Fruit fly (Drosophila melanogaster) whole organism, embryonic: Measurements from ENCODE around the gene CG44838.

Source experiments
- Asciz ChIP-seq: fragments of 200-800 bp; sonication (Bioruptor generic); optimal IDR thresholded peaks from 2 replicates; lab custom pipeline; 2017; ENCODE audit warnings: missing biosample characterization, mild to moderate bottlenecking, missing genetic modification characterization, missing genetic modification reagents
- Blimp-1 ChIP-seq: fragments of 200-800 bp; sonication (Bioruptor generic); optimal IDR thresholded peaks from 3 replicates; lab custom pipeline; 2018; ENCODE audit warnings: missing biosample characterization, missing genetic modification characterization, mild to moderate bottlenecking, moderate library complexity, missing genetic modification reagents
- CG10462 ChIP-seq: fragments of 200-800 bp; sonication (Bioruptor generic); optimal IDR thresholded peaks from 2 replicates; lab custom pipeline; 2016; ENCODE audit warnings: missing biosample characterization, missing genetic modification characterization
- CG11456 ChIP-seq: fragments of 200-800 bp; sonication (Bioruptor generic); IDR thresholded peaks from 3 replicates; pipeline ENCODE4 v1.3.6; 2022; ENCODE audit warnings: missing biosample characterization, missing genetic modification characterization
- CG12104 ChIP-seq: fragments of 200-800 bp; sonication (Bioruptor generic); optimal IDR thresholded peaks from 3 replicates; lab custom pipeline; 2016; ENCODE audit warnings: missing biosample characterization, missing genetic modification characterization
- CG12769 ChIP-seq: fragments of 200-800 bp; sonication (Bioruptor generic); optimal IDR thresholded peaks from 2 replicates; lab custom pipeline; 2019; ENCODE audit warnings: missing biosample characterization, mild to moderate bottlenecking, missing genetic modification characterization, moderate library complexity
- CG13287 ChIP-seq: fragments of 200-800 bp; sonication (Bioruptor generic); IDR thresholded peaks from 2 replicates; pipeline ENCODE4 v1.3.6; 2022; ENCODE audit warnings: missing biosample characterization, missing genetic modification characterization; ENCODE audit not compliant: partially characterized antibody
- CG14965 ChIP-seq: fragments of 200-800 bp; sonication (Bioruptor generic); optimal IDR thresholded peaks from 2 replicates; lab custom pipeline; 2016; ENCODE audit warnings: missing biosample characterization, missing genetic modification characterization, borderline replicate concordance
- CG15479 ChIP-seq: fragments of 200-800 bp; sonication (Bioruptor generic); optimal IDR thresholded peaks from 3 replicates; lab custom pipeline; 2019; ENCODE audit warnings: missing biosample characterization, mild to moderate bottlenecking, missing genetic modification characterization, moderate library complexity
- CG1603 ChIP-seq: fragments of 200-800 bp; sonication (Bioruptor generic); optimal IDR thresholded peaks from 2 replicates; lab custom pipeline; 2019; ENCODE audit warnings: missing biosample characterization, mild to moderate bottlenecking, missing genetic modification characterization, moderate library complexity
- CG17186 ChIP-seq: fragments of 200-800 bp; sonication (Bioruptor generic); optimal IDR thresholded peaks from 3 replicates; lab custom pipeline; 2017; ENCODE audit warnings: missing biosample characterization, missing genetic modification reagents, missing genetic modification characterization
- CG18619 ChIP-seq: fragments of 200-800 bp; sonication (Bioruptor generic); optimal IDR thresholded peaks from 3 replicates; lab custom pipeline; 2017; ENCODE audit warnings: missing biosample characterization, mild to moderate bottlenecking, missing genetic modification characterization
- CG2120 ChIP-seq: fragments of 200-800 bp; sonication (Bioruptor generic); optimal IDR thresholded peaks from 3 replicates; lab custom pipeline; 2016; ENCODE audit warnings: missing biosample characterization, missing genetic modification characterization
- CG2129 ChIP-seq: fragments of 200-800 bp; sonication (Bioruptor generic); IDR thresholded peaks from 2 replicates; pipeline ENCODE4 v1.3.6; 2022; ENCODE audit warnings: missing biosample characterization, missing genetic modification characterization; ENCODE audit not compliant: partially characterized antibody
- CG30431 ChIP-seq: fragments of 200-800 bp; sonication (Bioruptor generic); optimal IDR thresholded peaks from 2 replicates; lab custom pipeline; 2017; ENCODE audit warnings: missing biosample characterization, missing genetic modification characterization
- CG7372 ChIP-seq: fragments of 200-800 bp; sonication (Bioruptor generic); IDR thresholded peaks from 2 replicates; pipeline ENCODE4 v1.3.6; 2022; ENCODE audit warnings: missing biosample characterization, missing genetic modification characterization
- CG7928 ChIP-seq: fragments of 200-800 bp; sonication (Bioruptor generic); optimal IDR thresholded peaks from 2 replicates; lab custom pipeline; 2017; ENCODE audit warnings: missing biosample characterization, mild to moderate bottlenecking, missing genetic modification characterization
- CG8944 ChIP-seq: fragments of 200-800 bp; sonication (Bioruptor generic); optimal IDR thresholded peaks from 3 replicates; lab custom pipeline; 2016; ENCODE audit warnings: missing biosample characterization, missing genetic modification characterization
- Chrac-16 ChIP-seq: fragments of 200-800 bp; sonication (Bioruptor generic); optimal IDR thresholded peaks from 3 replicates; lab custom pipeline; 2016; ENCODE audit warnings: missing biosample characterization, missing genetic modification characterization
- Eip74EF ChIP-seq, 2 experiments: fragments of 200-800 bp in 1 of 2; fragments of >200 bp in 1 of 2; sonication (Bioruptor generic) in 1 of 2; optimal IDR thresholded peaks; 2 replicates each; lab custom pipeline; 2017 to 2019; ENCODE audit warnings: missing biosample characterization in 2 of 2, missing genetic modification characterization in 2 of 2, mild to moderate bottlenecking in 1 of 2, moderate library complexity in 1 of 2
- Ets65A ChIP-seq: fragments of 200-800 bp; sonication (Bioruptor generic); peaks from one replicate; lab custom pipeline; 2016; ENCODE audit warnings: missing biosample characterization, missing genetic modification characterization
- HHEX ChIP-seq: fragments of 200-800 bp; sonication (Bioruptor generic); optimal IDR thresholded peaks from 3 replicates; lab custom pipeline; 2017; ENCODE audit warnings: missing biosample characterization, mild to moderate bottlenecking, missing genetic modification characterization, missing genetic modification reagents
- Lim3 ChIP-seq: fragments of 200-800 bp; sonication (Bioruptor generic); IDR thresholded peaks from 2 replicates; pipeline ENCODE4 v1.3.6; 2022; ENCODE audit warnings: missing biosample characterization, missing genetic modification characterization
- MESR4 ChIP-seq: fragments of 200-800 bp; sonication (Bioruptor generic); optimal IDR thresholded peaks from 2 replicates; lab custom pipeline; 2018; ENCODE audit warnings: missing biosample characterization, mild to moderate bottlenecking, missing genetic modification characterization, moderate library complexity
- NFAT ChIP-seq: fragments of 200-800 bp; sonication (Bioruptor generic); IDR thresholded peaks from 2 replicates; pipeline ENCODE4 v1.3.6; 2022; ENCODE audit warnings: missing biosample characterization, missing genetic modification characterization
- Oaz ChIP-seq: fragments of 200-800 bp; sonication (Bioruptor generic); IDR thresholded peaks from 2 replicates; pipeline ENCODE4 v1.3.6; 2022; ENCODE audit warnings: missing biosample characterization, missing genetic modification characterization
- Optix ChIP-seq: fragments of 200-800 bp; sonication (Bioruptor generic); IDR thresholded peaks from 3 replicates; pipeline ENCODE4 v1.3.6; 2022; ENCODE audit warnings: missing biosample characterization, missing genetic modification characterization
- Spps ChIP-seq: fragments of 200-800 bp; sonication (Bioruptor generic); optimal IDR thresholded peaks from 2 replicates; lab custom pipeline; 2018; ENCODE audit warnings: missing biosample characterization, mild to moderate bottlenecking, missing genetic modification characterization
- Sry-δ ChIP-seq: fragments of 200-800 bp; sonication (Bioruptor generic); optimal IDR thresholded peaks from 2 replicates; lab custom pipeline; 2016; ENCODE audit warnings: missing biosample characterization, missing genetic modification characterization
- Tbp ChIP-seq: fragments of >200 bp; optimal IDR thresholded peaks from 2 replicates; lab custom pipeline; 2018; ENCODE audit warnings: missing biosample characterization, missing genetic modification characterization
- bbx ChIP-seq: fragments of 200-800 bp; sonication (Bioruptor generic); IDR thresholded peaks from 2 replicates; pipeline ENCODE4 v1.3.6; 2022; ENCODE audit warnings: missing biosample characterization, missing genetic modification characterization; ENCODE audit not compliant: partially characterized antibody
- bcd ChIP-seq: fragments of 200-800 bp; sonication (Bioruptor generic); optimal IDR thresholded peaks from 2 replicates; lab custom pipeline; 2017; ENCODE audit warnings: missing biosample characterization, mild to moderate bottlenecking, missing genetic modification characterization
- bigmax ChIP-seq: fragments of 200-800 bp; sonication (Bioruptor generic); optimal IDR thresholded peaks from 2 replicates; lab custom pipeline; 2018; ENCODE audit warnings: missing biosample characterization, mild to moderate bottlenecking, missing genetic modification characterization
- cad ChIP-seq: fragments of >200 bp; optimal IDR thresholded peaks from 2 replicates; lab custom pipeline; 2017; ENCODE audit warnings: missing biosample characterization, missing genetic modification characterization
- dan ChIP-seq: fragments of 200-800 bp; sonication (Bioruptor generic); IDR thresholded peaks from 2 replicates; pipeline ENCODE4 v1.3.6; 2022; ENCODE audit warnings: missing biosample characterization, missing genetic modification characterization
- dpn ChIP-seq, 2 experiments: fragments of 200-800 bp; sonication (Bioruptor generic); optimal IDR thresholded peaks; 3 replicates each; lab custom pipeline; 2016; ENCODE audit warnings: missing biosample characterization in 2 of 2, missing genetic modification characterization in 2 of 2
- ham ChIP-seq: fragments of 200-800 bp; sonication (Bioruptor generic); IDR thresholded peaks from 2 replicates; pipeline ENCODE4 v1.3.6; 2022; ENCODE audit warnings: missing biosample characterization, missing genetic modification characterization
- hth ChIP-seq: fragments of >200 bp; optimal IDR thresholded peaks from 2 replicates; lab custom pipeline; 2017; ENCODE audit warnings: inconsistent platforms
- jigr1 ChIP-seq: fragments of 200-800 bp; sonication (Bioruptor generic); IDR thresholded peaks from 3 replicates; pipeline ENCODE4 v1.3.6; 2022; ENCODE audit warnings: missing biosample characterization, missing genetic modification characterization
- kay ChIP-seq: fragments of 200-800 bp; sonication (Bioruptor generic); optimal IDR thresholded peaks from 2 replicates; lab custom pipeline; 2016; ENCODE audit warnings: missing biosample characterization, missing genetic modification characterization
- lov ChIP-seq, 2 experiments: fragments of 200-800 bp in 1 of 2; fragments of >200 bp in 1 of 2; sonication (Bioruptor generic) in 1 of 2; IDR thresholded peaks in 1 of 2; optimal IDR thresholded peaks in 1 of 2; 2 replicates in 1 of 2; 3 replicates in 1 of 2; pipeline versions ENCODE4 v1.3.6 to Lab custom; 2017 to 2022; ENCODE audit warnings: missing biosample characterization in 1 of 2, missing genetic modification characterization in 1 of 2
- p53 ChIP-seq: fragments of 200-800 bp; sonication (Bioruptor generic); optimal IDR thresholded peaks from 2 replicates; lab custom pipeline; 2016; ENCODE audit warnings: missing biosample characterization, missing genetic modification characterization
- pnt ChIP-seq: fragments of 200-800 bp; sonication (Bioruptor generic); optimal IDR thresholded peaks from 3 replicates; lab custom pipeline; 2016; ENCODE audit warnings: missing biosample characterization, missing genetic modification characterization
- sc ChIP-seq, 3 experiments: fragments of >200 bp in 2 of 3; fragments of 200-800 bp in 1 of 3; sonication (Bioruptor generic) in 1 of 3; optimal IDR thresholded peaks; 2 replicates in 2 of 3; 3 replicates in 1 of 3; lab custom pipeline; 2017; ENCODE audit warnings: mild to moderate bottlenecking in 1 of 3, missing biosample characterization in 1 of 3, missing genetic modification characterization in 1 of 3, missing genetic modification reagents in 1 of 3
- sima ChIP-seq: fragments of 200-800 bp; sonication (Bioruptor generic); optimal IDR thresholded peaks from 2 replicates; lab custom pipeline; 2016; ENCODE audit warnings: missing biosample characterization, missing genetic modification characterization
- stwl ChIP-seq: fragments of 200-800 bp; sonication (Bioruptor generic); optimal IDR thresholded peaks from 3 replicates; lab custom pipeline; 2018; ENCODE audit warnings: missing biosample characterization, mild to moderate bottlenecking, missing genetic modification characterization, moderate library complexity
- trem ChIP-seq: fragments of 200-800 bp; optimal IDR thresholded peaks from 3 replicates; lab custom pipeline; 2019; ENCODE audit warnings: missing biosample characterization, mild to moderate bottlenecking, missing genetic modification characterization, moderate library complexity
- vfl ChIP-seq: fragments of 200-800 bp; sonication (Bioruptor generic); optimal IDR thresholded peaks from 2 replicates; lab custom pipeline; 2016; ENCODE audit warnings: missing biosample characterization, missing genetic modification characterization
- wor ChIP-seq: fragments of 200-800 bp; sonication (Bioruptor generic); IDR thresholded peaks from 2 replicates; pipeline ENCODE4 v1.3.6; 2022; ENCODE audit warnings: missing biosample characterization, missing genetic modification characterization

CG44838 gene

DNA sequence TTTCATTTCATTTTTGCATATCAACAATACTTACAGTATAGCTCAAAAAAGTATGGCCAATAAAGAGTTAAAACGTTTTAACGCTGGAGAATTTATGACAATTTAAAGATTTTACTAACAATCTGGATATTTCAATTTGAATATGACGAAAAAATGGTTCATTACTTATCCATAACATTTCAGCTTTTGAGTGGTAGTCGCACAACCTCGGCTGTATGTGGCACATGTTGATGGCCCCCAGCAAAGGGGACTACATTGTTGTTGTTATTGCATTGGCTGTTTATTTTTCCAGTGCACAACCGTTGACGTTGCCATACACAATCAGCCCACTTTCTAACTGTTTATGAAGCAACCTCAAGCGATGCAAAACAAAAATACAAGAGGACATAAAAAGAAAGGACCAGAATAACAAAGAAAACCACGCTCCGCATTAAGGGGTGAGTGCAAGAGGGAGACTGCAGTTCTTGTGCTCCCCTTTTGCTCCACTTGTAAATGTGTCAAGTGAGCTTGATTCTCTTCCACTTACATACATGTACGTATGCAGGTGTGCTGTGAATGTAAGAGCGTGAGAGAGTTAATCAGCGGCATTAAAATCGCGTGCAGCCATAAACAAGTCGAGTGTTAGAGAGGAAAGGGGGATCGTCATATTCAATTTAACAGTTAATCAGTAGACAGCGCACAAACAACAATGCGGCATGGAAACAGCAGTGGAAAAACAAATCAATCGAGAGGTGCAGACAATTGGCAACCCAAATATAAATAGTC lies 40.6 kb upstream of the CG44838 start (continued):
- TF ChIP-seq hth (lab: Kevin White, UChicago) (no peak), CG2120 (peak; percentile 49), kay (no peak), CG13287 (GFP tag; lab: Robert Waterston, UW) (no peak), Optix (GFP tag; lab: Robert Waterston, UW) (no peak), CG7372 (GFP tag; lab: Robert Waterston, UW) (no peak), CG30431 (GFP tag; lab: Kevin White, UChicago) (no peak), CG1603 (tag; lab: Kevin White, UChicago) (peak; percentile 70), wor (GFP tag; lab: Robert Waterston, UW) (peak; percentile 38; the same call in 1 of the 2 replicates), CG12104 (no peak), vfl (GFP tag; lab: Kevin White, UChicago) (no peak), Tbp (GFP tag; lab: Kevin White, UChicago) (no peak), Asciz (GFP tag; lab: Kevin White, UChicago) (peak; percentile 52), CG10462 (GFP tag; lab: Kevin White, UChicago) (no peak), dpn (GFP tag; optimal IDR thresholded peaks at IDR 0.05; lab: Kevin White, UChicago) (peak in 1 of 2 experiments; percentile 47), sima (GFP tag; lab: Kevin White, UChicago) (no peak), CG12769 (tag; lab: Kevin White, UChicago) (no peak), ham (GFP tag; lab: Robert Waterston, UW) (no peak), Spps (tag; lab: Kevin White, UChicago) (no peak), Oaz (GFP tag; lab: Robert Waterston, UW) (no peak), bcd (GFP tag; lab: Kevin White, UChicago) (peak; percentile 35), CG11456 (GFP tag; lab: Robert Waterston, UW) (0 out of 3 replicates have a peak, but pooled peaks have one; percentile 24), Lim3 (GFP tag; lab: Robert Waterston, UW) (0 out of 2 replicates have a peak, but pooled peaks have one; percentile 19), Chrac-16 (GFP tag; lab: Kevin White, UChicago) (peak; percentile 17), Eip74EF (GFP tag; optimal IDR thresholded peaks at IDR 0.05; lab: Kevin White, UChicago) (peak in 1 of 2 experiments; percentile 53), CG14965 (GFP tag; lab: Kevin White, UChicago) (no peak), Blimp-1 (peak; percentile 49), CG18619 (GFP tag; lab: Kevin White, UChicago) (peak; percentile 23), trem (tag; lab: Kevin White, UChicago) (no peak), HHEX (GFP tag; lab: Kevin White, UChicago) (peak; percentile 42), cad (GFP tag; lab: Kevin White, UChicago) (no peak), Ets65A (no peak), NFAT (GFP tag; lab: Robert Waterston, UW) (no peak), pnt (GFP tag; lab: Kevin White, UChicago) (no peak), CG7928 (GFP tag; lab: Kevin White, UChicago) (no peak), sc (optimal IDR thresholded peaks at IDR 0.05; lab: Kevin White, UChicago) (no peak), sc (GFP tag; optimal IDR thresholded peaks at IDR 0.05; lab: Kevin White, UChicago) (peak; percentile 10), bbx (GFP tag; lab: Robert Waterston, UW) (no peak), jigr1 (no peak), CG2129 (GFP tag; lab: Robert Waterston, UW) (no peak), CG8944 (no peak), CG17186 (GFP tag; lab: Kevin White, UChicago) (no peak), Sry-δ (GFP tag; lab: Kevin White, UChicago) (no peak), lov (optimal IDR thresholded peaks at IDR 0.05; lab: Kevin White, UChicago) (no peak), lov (GFP tag; IDR thresholded peaks at IDR 0.05; lab: Robert Waterston, UW) (no peak), dan (GFP tag; lab: Robert Waterston, UW) (no peak), bigmax (GFP tag; lab: Kevin White, UChicago) (no peak), p53 (GFP tag; lab: Kevin White, UChicago) (no peak), MESR4 (no peak), CG15479 (no peak), stwl (tag; lab: Kevin White, UChicago) (no peak)
